Worm (Caenorhabditis elegans) whole organism, late embryonic: ENCODE measurements around the gene magi-1.

Experiments
- C08G9.2 ChIP-seq: sonication (generic microtip); optimal IDR thresholded peaks from 2 replicates; lab custom pipeline; 2016; ENCODE audit warnings: mild to moderate bottlenecking, missing genetic modification characterization, moderate library complexity, missing compliant biosample characterization
- C38D4.7 ChIP-seq: fragments of 200-800 bp; sonication (Bioruptor generic); optimal IDR thresholded peaks from 2 replicates; lab custom pipeline; 2018; ENCODE audit warnings: mild to moderate bottlenecking, missing genetic modification characterization, moderate library complexity, missing compliant biosample characterization
- T23F11.4 ChIP-seq: fragments of 200-800 bp; sonication (Bioruptor generic); optimal IDR thresholded peaks from 2 replicates; lab custom pipeline; 2018; ENCODE audit warnings: mild to moderate bottlenecking, missing genetic modification characterization, missing compliant biosample characterization
- ceh-18 ChIP-seq: sonication (generic microtip); optimal IDR thresholded peaks from 2 replicates; lab custom pipeline; 2016; ENCODE audit warnings: missing genetic modification characterization, missing compliant biosample characterization
- ceh-19 ChIP-seq: fragments of 200-800 bp; sonication (Bioruptor generic); optimal IDR thresholded peaks from 2 replicates; lab custom pipeline; 2018; ENCODE audit warnings: mild to moderate bottlenecking, missing genetic modification characterization, missing compliant biosample characterization
- ceh-22 ChIP-seq: sonication (generic microtip); optimal IDR thresholded peaks from 2 replicates; lab custom pipeline; 2017; ENCODE audit warnings: missing biosample characterization, missing genetic modification characterization
- ceh-34 ChIP-seq: sonication (generic microtip); optimal IDR thresholded peaks from 2 replicates; lab custom pipeline; 2016; ENCODE audit warnings: mild to moderate bottlenecking, missing genetic modification characterization, missing compliant biosample characterization
- ceh-6 ChIP-seq: fragments of 200-800 bp; sonication (Bioruptor generic); optimal IDR thresholded peaks from 2 replicates; lab custom pipeline; 2018; ENCODE audit warnings: mild to moderate bottlenecking, missing genetic modification characterization, missing compliant biosample characterization
- che-1 ChIP-seq: sonication (generic microtip); optimal IDR thresholded peaks from 2 replicates; lab custom pipeline; 2016; ENCODE audit warnings: mild to moderate bottlenecking, missing genetic modification characterization, missing compliant biosample characterization
- elt-2 ChIP-seq: sonication (generic microtip); optimal IDR thresholded peaks from 2 replicates; lab custom pipeline; 2016; ENCODE audit warnings: missing genetic modification reagents, missing genetic modification characterization, missing compliant biosample characterization
- ets-4 ChIP-seq: sonication (generic microtip); optimal IDR thresholded peaks from 2 replicates; lab custom pipeline; 2016; ENCODE audit warnings: missing genetic modification characterization, missing compliant biosample characterization
- fax-1 ChIP-seq: sonication (generic microtip); optimal IDR thresholded peaks from 2 replicates; lab custom pipeline; 2016; ENCODE audit warnings: missing genotype, missing genetic modification characterization, missing compliant biosample characterization
- fkh-10 ChIP-seq: fragments of 150-350 bp; optimal IDR thresholded peaks from 2 replicates; lab custom pipeline; 2014; ENCODE audit warnings: missing biosample characterization, missing genetic modification reagents, missing genetic modification characterization
- hlh-13 ChIP-seq: fragments of 200-800 bp; sonication (Bioruptor generic); optimal IDR thresholded peaks from 2 replicates; lab custom pipeline; 2018; ENCODE audit warnings: mild to moderate bottlenecking, missing genetic modification characterization, missing compliant biosample characterization
- hlh-30 ChIP-seq: sonication (generic microtip); optimal IDR thresholded peaks from 2 replicates; lab custom pipeline; 2017; ENCODE audit warnings: antibody characterized with exemption, missing genetic modification characterization, missing compliant biosample characterization; ENCODE audit not compliant: insufficient read depth
- hlh-6 ChIP-seq: sonication (generic microtip); optimal IDR thresholded peaks from 2 replicates; lab custom pipeline; 2016; ENCODE audit warnings: missing genotype, missing genetic modification characterization, missing compliant biosample characterization
- lin-11 ChIP-seq: fragments of 200-800 bp; sonication (Bioruptor generic); optimal IDR thresholded peaks from 2 replicates; lab custom pipeline; 2018; ENCODE audit warnings: mild to moderate bottlenecking, missing genetic modification characterization, missing compliant biosample characterization
- madf-2 ChIP-seq: sonication (generic microtip); optimal IDR thresholded peaks from 2 replicates; lab custom pipeline; 2017; ENCODE audit warnings: missing genetic modification characterization, missing compliant biosample characterization
- mec-3 ChIP-seq: sonication (generic microtip); optimal IDR thresholded peaks from 2 replicates; lab custom pipeline; 2016; ENCODE audit warnings: borderline replicate concordance, missing genetic modification characterization, missing compliant biosample characterization
- nhr-232 ChIP-seq: sonication (generic microtip); optimal IDR thresholded peaks from 2 replicates; lab custom pipeline; 2016; ENCODE audit warnings: missing genetic modification characterization, missing compliant biosample characterization
- npax-4 ChIP-seq: sonication (generic microtip); optimal IDR thresholded peaks from 2 replicates; lab custom pipeline; 2016; ENCODE audit warnings: missing genetic modification characterization, missing compliant biosample characterization
- odd-2 ChIP-seq: sonication (generic microtip); optimal IDR thresholded peaks from 2 replicates; lab custom pipeline; 2017; ENCODE audit warnings: antibody characterized with exemption, mild to moderate bottlenecking, missing genetic modification characterization, missing compliant biosample characterization
- pag-3 ChIP-seq: sonication (generic microtip); optimal IDR thresholded peaks from 2 replicates; lab custom pipeline; 2016; ENCODE audit warnings: missing compliant biosample characterization, missing genetic modification characterization, borderline replicate concordance
- pat-9 ChIP-seq: fragments of 200-800 bp; sonication (Bioruptor generic); optimal IDR thresholded peaks from 2 replicates; lab custom pipeline; 2018; ENCODE audit warnings: mild to moderate bottlenecking, missing genetic modification characterization, moderate library complexity, missing compliant biosample characterization
- pax-1 ChIP-seq: fragments of 150-350 bp; optimal IDR thresholded peaks from 2 replicates; lab custom pipeline; 2014; ENCODE audit warnings: missing biosample characterization, missing genetic modification characterization
- pha-2 ChIP-seq: sonication (generic microtip); optimal IDR thresholded peaks from 2 replicates; lab custom pipeline; 2017; ENCODE audit warnings: mild to moderate bottlenecking, missing genetic modification characterization, missing compliant biosample characterization
- pqm-1 ChIP-seq: sonication (generic microtip); optimal IDR thresholded peaks from 2 replicates; lab custom pipeline; 2016; ENCODE audit warnings: missing genetic modification characterization, missing compliant biosample characterization
- pros-1 ChIP-seq: fragments of 150-350 bp; optimal IDR thresholded peaks from 2 replicates; lab custom pipeline; 2014; ENCODE audit warnings: missing biosample characterization, missing genetic modification reagents, missing genetic modification characterization
- ref-2 ChIP-seq: sonication (generic microtip); optimal IDR thresholded peaks from 2 replicates; lab custom pipeline; 2016; ENCODE audit warnings: missing genetic modification characterization, missing compliant biosample characterization
- sdc-2 ChIP-seq: sonication (generic microtip); optimal IDR thresholded peaks from 2 replicates; lab custom pipeline; 2016; ENCODE audit warnings: missing genotype, missing genetic modification characterization, missing compliant biosample characterization
- tbx-2 ChIP-seq: sonication (generic microtip); optimal IDR thresholded peaks from 2 replicates; lab custom pipeline; 2016; ENCODE audit warnings: missing genetic modification characterization, missing compliant biosample characterization
- unc-42 ChIP-seq: sonication (generic microtip); optimal IDR thresholded peaks from 2 replicates; lab custom pipeline; 2016; ENCODE audit warnings: missing genotype, missing genetic modification characterization, missing compliant biosample characterization
- unc-55 ChIP-seq: sonication (generic microtip); optimal IDR thresholded peaks from 2 replicates; lab custom pipeline; 2017; ENCODE audit warnings: missing biosample characterization, missing genetic modification reagents, missing genetic modification characterization
- ztf-16 ChIP-seq: sonication (generic microtip); optimal IDR thresholded peaks from 2 replicates; lab custom pipeline; 2017; ENCODE audit warnings: missing genetic modification characterization, missing compliant biosample characterization

Gene magi-1

DNA sequence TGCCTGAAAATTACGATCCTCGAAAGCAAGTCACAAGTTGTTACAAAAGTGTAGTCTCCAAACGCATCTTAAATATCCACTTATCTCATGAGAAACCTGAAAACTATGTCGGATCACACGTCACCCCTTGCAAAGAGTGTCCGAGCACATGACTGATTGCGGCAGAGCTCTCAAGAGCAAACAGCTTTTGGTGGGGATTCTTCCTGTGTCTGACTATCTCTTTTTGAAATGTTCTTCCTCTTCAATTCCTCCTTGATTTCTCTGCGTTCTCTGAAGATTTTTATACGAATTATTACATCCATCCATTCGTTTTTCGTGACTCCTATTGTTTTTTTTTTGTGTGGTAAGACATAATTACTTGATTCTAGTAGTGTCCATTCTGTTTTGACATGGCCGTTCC is 34.0 kb downstream of the magi-1 start, which contains the start of gene T12A7.6:
TSS of gene T12A7.6 (plus strand) at position 369 of the 400 bp plus-strand sequence.
- peak; percentile 15 for TF ChIP-seq ceh-18
- TF ChIP-seq mec-3 (tag; lab: Kevin White, UChicago) = no peak

DNA sequence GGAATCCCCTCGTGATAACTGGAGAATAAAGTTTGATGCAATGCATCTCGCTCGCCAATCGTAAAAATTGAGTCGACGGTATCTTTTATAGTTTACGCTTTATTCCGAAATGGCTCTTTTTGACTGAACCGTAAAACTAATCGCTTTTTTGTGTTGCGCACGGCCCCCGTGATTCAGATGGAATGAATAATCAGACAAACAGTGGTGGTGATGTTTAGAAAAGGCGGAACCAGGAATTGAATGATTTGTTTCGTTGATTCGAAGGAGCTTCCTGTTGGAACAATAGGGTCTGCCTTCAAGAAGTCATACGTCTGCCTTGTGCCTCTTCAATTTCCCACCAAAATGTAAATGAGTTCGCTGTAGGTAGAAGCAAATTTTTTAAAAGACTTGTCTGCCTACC is 39.5 kb downstream of the magi-1 start, which contains the start of gene scl-18:
TSS of gene scl-18 (minus strand) at position 101 of the 400 bp plus-strand sequence.
- no peak for TF ChIP-seq ets-4 (tag; lab: Kevin White, UChicago)
- TF ChIP-seq fax-1 (tag; lab: Kevin White, UChicago) = no peak
- no peak for TF ChIP-seq madf-2 (tag; lab: Kevin White, UChicago)
- no peak for TF ChIP-seq C08G9.2 (tag; lab: Kevin White, UChicago)
- TF ChIP-seq lin-11 (tag; lab: Kevin White, UChicago) = no peak
- TF ChIP-seq ceh-34 (tag; lab: Kevin White, UChicago) = no peak
- TF ChIP-seq unc-55 (GFP tag; lab: Kevin White, UChicago) = no peak
- TF ChIP-seq hlh-13 (GFP tag; lab: Kevin White, UChicago) = no peak
- TF ChIP-seq ceh-6 (GFP tag; lab: Kevin White, UChicago) = no peak

DNA sequence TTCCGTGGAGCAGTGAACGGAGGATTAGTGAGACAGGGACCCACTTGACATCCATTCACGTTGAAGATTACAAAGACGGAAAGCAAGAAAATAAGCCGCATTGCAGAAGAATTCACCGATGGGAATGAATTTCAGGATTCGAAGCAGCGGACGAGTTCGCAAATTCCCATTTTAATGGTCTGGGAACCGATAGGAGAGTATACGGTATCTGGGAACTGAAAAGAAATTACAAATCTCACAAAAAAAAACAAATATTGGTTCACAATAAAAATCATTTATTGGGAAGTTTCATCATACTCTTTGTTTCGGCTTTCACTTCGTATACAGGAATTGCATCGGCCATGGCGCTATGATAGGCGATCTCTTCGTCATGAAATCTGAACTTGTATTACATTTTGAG is 40.2 kb downstream of the magi-1 start, which contains the start of gene T12A7.10:
TSS of gene T12A7.10 (minus strand) at position 101 of the 400 bp plus-strand sequence.
- TF ChIP-seq T23F11.4 = no peak
- TF ChIP-seq odd-2 (tag; lab: Kevin White, UChicago) = no peak
- TF ChIP-seq C08G9.2 (tag; lab: Kevin White, UChicago) = no peak
- no peak for TF ChIP-seq tbx-2 (tag; lab: Kevin White, UChicago)
- TF ChIP-seq mec-3 (tag; lab: Kevin White, UChicago) = no peak
- no peak for TF ChIP-seq pros-1
- no peak for TF ChIP-seq hlh-30 (tag; lab: Kevin White, UChicago)
- no peak for TF ChIP-seq sdc-2 (tag; lab: Kevin White, UChicago)
- no peak for TF ChIP-seq npax-4
- TF ChIP-seq che-1 (tag; lab: Kevin White, UChicago) = no peak
- TF ChIP-seq ref-2 (tag; lab: Kevin White, UChicago) = no peak
- no peak for TF ChIP-seq pqm-1 (tag; lab: Kevin White, UChicago)
- no peak for TF ChIP-seq ceh-22 (tag; lab: Kevin White, UChicago)
- no peak for TF ChIP-seq ceh-19
- no peak for TF ChIP-seq pha-2 (tag; lab: Kevin White, UChicago)
- TF ChIP-seq nhr-232 (tag; lab: Kevin White, UChicago) = no peak
- TF ChIP-seq hlh-6 (tag; lab: Kevin White, UChicago) = no peak
- TF ChIP-seq unc-55 (GFP tag; lab: Kevin White, UChicago) = no peak

DNA sequence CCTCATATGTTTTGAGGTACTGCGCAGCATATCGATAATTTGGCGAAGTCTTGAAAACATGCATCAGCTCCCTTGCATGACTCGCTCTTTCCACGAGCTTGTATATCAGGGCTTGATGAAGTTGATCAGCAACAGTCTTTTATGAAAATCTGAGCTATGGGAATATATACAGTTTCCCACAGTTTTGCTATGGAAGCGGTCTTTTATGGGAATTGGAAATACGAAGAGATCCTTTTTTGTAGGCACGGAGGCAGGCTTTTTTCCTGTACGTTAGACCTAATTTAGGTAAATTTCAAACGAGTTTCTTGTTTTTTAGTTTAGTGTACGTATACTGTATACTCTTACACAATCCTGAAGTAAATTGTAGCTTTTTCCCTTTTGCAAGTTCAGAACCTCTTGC is 41.1 kb downstream of the magi-1 start, which contains the start of gene T12A7.9:
TSS of gene T12A7.9 (minus strand) at position 101 of the 400 bp plus-strand sequence.
- TF ChIP-seq pqm-1 (tag; lab: Kevin White, UChicago) (no peak), C38D4.7 (GFP tag; lab: Kevin White, UChicago) (no peak), pax-1 (tag; lab: Kevin White, UChicago) (no peak), ztf-16 (tag; lab: Kevin White, UChicago) (no peak)

ce11 chrIV:11759852-11760251 is 45.0 kb downstream of the magi-1 start:
- TF ChIP-seq pat-9 = no peak

DNA sequence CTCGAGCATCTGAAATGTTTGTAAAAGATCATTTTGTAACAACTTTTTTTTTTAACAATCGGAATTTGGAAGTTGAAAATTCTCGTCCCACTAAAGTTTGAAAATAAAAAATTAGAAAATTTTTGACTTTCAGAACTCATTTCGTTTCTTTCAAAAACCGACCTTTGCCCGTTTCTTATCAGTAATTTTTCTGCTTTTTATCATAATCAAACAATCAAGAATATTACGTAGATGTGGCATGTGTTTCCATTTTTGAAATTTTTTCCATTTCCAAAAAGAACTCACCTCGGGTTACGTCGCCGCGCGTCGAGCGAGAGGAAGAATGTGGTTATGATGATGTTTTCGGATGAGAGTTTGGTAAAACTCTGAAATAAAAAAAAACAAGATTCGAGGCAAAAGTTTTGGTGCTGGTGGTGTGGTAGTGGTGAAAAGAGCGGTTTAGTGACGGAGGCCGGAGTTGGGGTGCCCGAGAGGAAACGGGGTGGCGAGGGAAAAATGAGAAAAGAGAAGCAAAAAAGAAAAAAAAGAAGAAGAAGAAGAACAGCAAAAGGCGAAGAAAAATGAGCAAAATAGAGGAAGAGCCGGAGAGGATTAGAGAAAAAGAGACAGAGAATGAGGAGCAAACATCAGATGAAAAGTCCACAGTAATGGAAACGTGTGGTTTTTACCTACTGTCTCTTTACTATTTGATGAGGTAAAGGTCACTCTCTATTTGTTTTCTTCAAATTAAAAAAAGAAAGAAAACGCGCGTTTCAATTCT is 46.0 kb downstream of the magi-1 start, which contains the start of gene T12A7.2:
TSS of gene T12A7.2 (minus strand) at position 412 of the 760 bp plus-strand sequence.
- TF ChIP-seq pha-2 (tag; lab: Kevin White, UChicago) = no peak
- TF ChIP-seq C08G9.2 (tag; lab: Kevin White, UChicago) = no peak
- peak; percentile 75 for TF ChIP-seq elt-2 (tag; lab: Kevin White, UChicago)
- TF ChIP-seq tbx-2 (tag; lab: Kevin White, UChicago) = peak; percentile 22
- peak; percentile 4 for TF ChIP-seq unc-42
- no peak for TF ChIP-seq fkh-10
- no peak for TF ChIP-seq hlh-13 (GFP tag; lab: Kevin White, UChicago)
- peak; percentile 2 for TF ChIP-seq ref-2 (tag; lab: Kevin White, UChicago)
- TF ChIP-seq pag-3 = no peak
- TF ChIP-seq ceh-18 = peak; percentile 24
- TF ChIP-seq C38D4.7 (GFP tag; lab: Kevin White, UChicago) = no peak
